1 fruit fly cellular context compared by ENCODE assay signal in genomic region chr2L:10362408-10363067, dm6.
TF ChIP-seq lines count a peak whose summit lies in the region.

TSS of gene Cand1 (minus strand) at chr2L:10362707.
TSS of gene pim (plus strand) at chr2L:10362989.

TF ChIP-seq in whole organism, embryonic, 481 proteins besides CTCF, POLR2A, EP300 and RAD21 (continued from another document):
- TF ChIP-seq CG13624 (GFP tag; optimal IDR thresholded peaks at IDR 0.05; lab: Kevin White, UChicago), result no peak
- TF ChIP-seq Sin3A (optimal IDR thresholded peaks at IDR 0.05; lab: Kevin White, UChicago), result no peak
- TF ChIP-seq fd3F (GFP tag; optimal IDR thresholded peaks at IDR 0.05; lab: Kevin White, UChicago), result no peak
- TF ChIP-seq CG9609 (GFP tag; optimal IDR thresholded peaks at IDR 0.05; lab: Kevin White, UChicago), result no peak
- TF ChIP-seq Scr (GFP tag; IDR thresholded peaks at IDR 0.05; lab: Robert Waterston, UW; ENCODE audit: partially characterized antibody), result peak; percentile 80
- peak; percentile 46; the same call in 1 of the 2 replicates for TF ChIP-seq hbn (GFP tag; IDR thresholded peaks at IDR 0.05; lab: Robert Waterston, UW; ENCODE audit: partially characterized antibody)
- TF ChIP-seq CG12071 (GFP tag; optimal IDR thresholded peaks at IDR 0.05; lab: Kevin White, UChicago), result no peak
- TF ChIP-seq slou (GFP tag; optimal IDR thresholded peaks at IDR 0.05; lab: Kevin White, UChicago), result no peak
- no peak for TF ChIP-seq bowl (GFP tag; IDR thresholded peaks at IDR 0.05; lab: Robert Waterston, UW)
- no peak for TF ChIP-seq NFAT (GFP tag; IDR thresholded peaks at IDR 0.05; lab: Robert Waterston, UW)
- no peak for TF ChIP-seq CG11504 (tag; optimal IDR thresholded peaks at IDR 0.05; lab: Kevin White, UChicago)
- no peak for TF ChIP-seq CG17328 (GFP tag; IDR thresholded peaks at IDR 0.05; lab: Robert Waterston, UW)
- no peak for TF ChIP-seq abd-A (tag; optimal IDR thresholded peaks at IDR 0.05; lab: Kevin White, UChicago)
- TF ChIP-seq Dek (tag; optimal IDR thresholded peaks at IDR 0.05; lab: Kevin White, UChicago), result no peak
- no peak for TF ChIP-seq CG31365 (tag; optimal IDR thresholded peaks at IDR 0.05; lab: Kevin White, UChicago)
- TF ChIP-seq CG12104 (GFP tag; optimal IDR thresholded peaks at IDR 0.05; lab: Kevin White, UChicago), result no peak
- TF ChIP-seq Oli (tag; optimal IDR thresholded peaks at IDR 0.05; lab: Kevin White, UChicago), result no peak
- peak; percentile 23 for TF ChIP-seq CG18262 (tag; optimal IDR thresholded peaks at IDR 0.05; lab: Kevin White, UChicago)
- no peak for TF ChIP-seq CG17802 (tag; optimal IDR thresholded peaks at IDR 0.05; lab: Kevin White, UChicago)
- TF ChIP-seq CG12155 (GFP tag; optimal IDR thresholded peaks at IDR 0.05; lab: Kevin White, UChicago), result peak; percentile 23
- TF ChIP-seq CG12299 (tag; optimal IDR thresholded peaks at IDR 0.05; lab: Kevin White, UChicago), result no peak
- TF ChIP-seq cg (GFP tag; optimal IDR thresholded peaks at IDR 0.05; lab: Kevin White, UChicago), result no peak
- TF ChIP-seq unc-4 (GFP tag; IDR thresholded peaks at IDR 0.05; lab: Robert Waterston, UW; ENCODE audit: partially characterized antibody), result peak; percentile 73
- no peak for TF ChIP-seq corto (GFP tag; optimal IDR thresholded peaks at IDR 0.05; lab: Kevin White, UChicago)
- TF ChIP-seq pita (GFP tag; optimal IDR thresholded peaks at IDR 0.05; lab: Kevin White, UChicago), result no peak
- TF ChIP-seq Lhr (GFP tag; optimal IDR thresholded peaks at IDR 0.05; lab: Kevin White, UChicago), result peak; percentile 53
- no peak for TF ChIP-seq cas (GFP tag; IDR thresholded peaks at IDR 0.05; lab: Robert Waterston, UW)
- no peak for TF ChIP-seq D19B (GFP tag; optimal IDR thresholded peaks at IDR 0.05; lab: Kevin White, UChicago)
- TF ChIP-seq ERR (GFP tag; optimal IDR thresholded peaks at IDR 0.05; lab: Kevin White, UChicago), result no peak
- TF ChIP-seq CG2116 (GFP tag; optimal IDR thresholded peaks at IDR 0.05; lab: Kevin White, UChicago), result peak; percentile 31
- no peak for TF ChIP-seq ATbp (GFP tag; optimal IDR thresholded peaks at IDR 0.05; lab: Kevin White, UChicago)
- peak in 1 of 2 experiments; percentile 12 for TF ChIP-seq dpn (GFP tag; optimal IDR thresholded peaks at IDR 0.05; lab: Kevin White, UChicago)
- no peak for TF ChIP-seq ham (GFP tag; IDR thresholded peaks at IDR 0.05; lab: Robert Waterston, UW)
- TF ChIP-seq zfh1 (GFP tag; IDR thresholded peaks at IDR 0.05; lab: Robert Waterston, UW), result no peak
- peak; percentile 52; the same call in 1 of the 2 replicates for TF ChIP-seq CG9932 (GFP tag; IDR thresholded peaks at IDR 0.05; lab: Robert Waterston, UW)
- no peak for TF ChIP-seq Ets97D (GFP tag; optimal IDR thresholded peaks at IDR 0.05; lab: Kevin White, UChicago)
- TF ChIP-seq dysf (GFP tag; IDR thresholded peaks at IDR 0.05; lab: Robert Waterston, UW), result no peak
- no peak for TF ChIP-seq hth (optimal IDR thresholded peaks at IDR 0.05; lab: Kevin White, UChicago)
- peak; percentile 55 for TF ChIP-seq inv (GFP tag; IDR thresholded peaks at IDR 0.05; lab: Robert Waterston, UW; ENCODE audit: partially characterized antibody)
- TF ChIP-seq CG17568 (GFP tag; optimal IDR thresholded peaks at IDR 0.05; lab: Kevin White, UChicago), result no peak
